Fruit fly (Drosophila melanogaster) whole organism: Measurements from ENCODE around the gene CG31642.

ENCODE experiments used
- CG8478 ChIP-seq: fragments of >200 bp; optimal IDR thresholded peaks from 2 replicates; lab custom pipeline; 2018; ENCODE audit warnings: inconsistent platforms
- Dll ChIP-seq: fragments of >200 bp; optimal IDR thresholded peaks from 2 replicates; lab custom pipeline; 2017
- EcR ChIP-seq, 2 experiments: fragments of >200 bp; optimal IDR thresholded peaks; 2 replicates each; lab custom pipeline; 2017; ENCODE audit warnings: missing biosample characterization in 2 of 2, missing genetic modification characterization in 2 of 2, missing genetic modification reagents in 2 of 2
- psq ChIP-seq: fragments of >200 bp; optimal IDR thresholded peaks from 2 replicates; lab custom pipeline; 2017
- usp ChIP-seq: fragments of >200 bp; optimal IDR thresholded peaks from 2 replicates; lab custom pipeline; 2017; ENCODE audit warnings: missing biosample characterization, missing genetic modification characterization, mixed read lengths

DNA sequence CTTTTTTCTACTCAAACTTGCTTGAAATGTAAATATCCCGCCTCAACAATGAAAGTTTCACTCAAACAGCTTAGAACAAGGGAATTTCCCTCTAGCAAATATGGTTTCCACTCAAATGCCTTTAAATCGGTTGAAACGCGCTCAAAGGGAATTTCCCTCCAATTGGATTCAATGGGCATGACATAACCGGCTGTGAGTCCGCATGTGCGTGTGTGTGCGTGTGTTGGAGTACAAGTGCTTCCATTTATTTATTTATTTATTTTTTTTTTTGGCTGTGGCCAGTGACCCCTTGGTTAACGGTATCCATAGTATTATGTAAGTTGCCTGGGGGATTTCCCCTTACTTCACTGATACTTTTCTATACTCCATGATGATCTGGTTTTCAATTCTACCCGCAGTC is 42.2 kb upstream of the CG31642 start:
- TF ChIP-seq CG8478 (lab: Kevin White, UChicago): no peak
- TF ChIP-seq EcR (GFP tag; optimal IDR thresholded peaks at IDR 0.05; lab: Kevin White, UChicago): no peak
- no peak for TF ChIP-seq Dll (lab: Kevin White, UChicago)
- no peak for TF ChIP-seq psq (lab: Kevin White, UChicago)
- TF ChIP-seq usp (GFP tag; lab: Kevin White, UChicago): no peak
